Fruit fly (Drosophila melanogaster): Measurements from ENCODE around the gene Lip2.
A peak's percentile ranks its signal among the peaks of the same experiment; 100 is the strongest.

DNA sequence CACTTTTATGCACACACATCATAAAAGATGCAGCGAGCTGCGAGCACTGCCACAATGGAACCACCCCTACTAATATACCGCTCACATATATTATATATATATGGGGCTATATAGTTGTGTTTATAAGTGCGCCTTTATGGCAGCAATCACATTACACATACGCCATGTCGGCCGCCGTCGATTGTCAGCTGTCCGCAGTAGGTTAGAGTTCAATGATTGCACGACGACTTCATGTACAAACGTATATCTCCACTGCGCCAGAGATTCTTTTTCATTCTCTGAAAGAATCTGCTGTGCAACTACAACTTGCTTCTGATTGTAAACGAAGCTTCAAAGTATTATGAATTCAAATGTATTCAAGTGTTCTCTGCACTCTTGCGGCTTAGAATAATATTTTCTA, 43.4 kb upstream of the Lip2 start:
- TF ChIP-seq salr (GFP tag; optimal IDR thresholded peaks at IDR 0.05): no peak
- peak; percentile 33 for TF ChIP-seq Eip78C (GFP tag)
